Worm (Caenorhabditis elegans) whole organism, young adult: ENCODE measurements around the gene F41G3.21.

Experiments
- ama-1 ChIP-seq, 3 experiments: fragments of 150-350 bp in 1 of 3; sonication (generic microtip) in 2 of 3; optimal IDR thresholded peaks; 2 replicates each; lab custom pipeline; 2014 to 2018; ENCODE audit warnings: missing biosample characterization in 2 of 3, missing genetic modification characterization in 2 of 3, missing genetic modification reagents in 2 of 3
- gei-17 ChIP-seq: fragments of 200-800 bp; sonication (Bioruptor generic); optimal IDR thresholded peaks from 2 replicates; lab custom pipeline; 2018; ENCODE audit warnings: mild to moderate bottlenecking, missing genetic modification characterization, missing compliant biosample characterization
- let-607 ChIP-seq, 2 experiments: fragments of 200-800 bp in 1 of 2; sonication (Bioruptor generic) in 1 of 2; sonication (generic microtip) in 1 of 2; optimal IDR thresholded peaks; 2 replicates each; lab custom pipeline; 2016 to 2018; ENCODE audit warnings: mild to moderate bottlenecking in 2 of 2, missing compliant biosample characterization in 2 of 2, missing genetic modification characterization in 2 of 2, moderate library complexity in 2 of 2, missing genotype in 1 of 2
- lir-1 ChIP-seq: fragments of 200-800 bp; sonication (Bioruptor generic); conservative IDR thresholded peaks from 2 replicates; pipeline ENCODE4 v1.3.6; 2022; ENCODE audit warnings: missing genetic modification reagents, missing genetic modification characterization, missing compliant biosample characterization
- pha-4 ChIP-seq: fragments of 150-350 bp; sonication (generic microtip); optimal IDR thresholded peaks from 2 replicates; lab custom pipeline; 2014; ENCODE audit warnings: missing biosample characterization, missing genetic modification reagents, missing genetic modification characterization
- unc-130 ChIP-seq: sonication (generic microtip); optimal IDR thresholded peaks from 2 replicates; lab custom pipeline; 2016; ENCODE audit warnings: missing genetic modification reagents, missing genetic modification characterization, missing compliant biosample characterization
- unc-62 ChIP-seq: fragments of 150-350 bp; optimal IDR thresholded peaks from 2 replicates; lab custom pipeline; 2014; ENCODE audit warnings: missing biosample characterization, missing genetic modification reagents, missing genetic modification characterization

ce11 chrII:6783377-6783829 is 30.7 kb upstream of the F41G3.21 start, which contains the start of gene gldi-2:
- TF ChIP-seq gei-17 (GFP tag; lab: Kevin White, UChicago) (no peak), unc-62 (GFP tag; lab: Kevin White, UChicago) (no peak), ama-1 (optimal IDR thresholded peaks at IDR 0.05; lab: Kevin White, UChicago) (no peak), ama-1 (GFP tag; optimal IDR thresholded peaks at IDR 0.05; lab: Kevin White, UChicago) (no peak), let-607 (tag; optimal IDR thresholded peaks at IDR 0.05; lab: Kevin White, UChicago) (no peak), lir-1 (GFP tag; lab: Robert Waterston, UW) (no peak), pha-4 (tag; lab: Kevin White, UChicago) (no peak), unc-130 (no peak)
